Worm (Caenorhabditis elegans): ENCODE measurements around the gene B0222.15.

The B0222.15 gene

DNA sequence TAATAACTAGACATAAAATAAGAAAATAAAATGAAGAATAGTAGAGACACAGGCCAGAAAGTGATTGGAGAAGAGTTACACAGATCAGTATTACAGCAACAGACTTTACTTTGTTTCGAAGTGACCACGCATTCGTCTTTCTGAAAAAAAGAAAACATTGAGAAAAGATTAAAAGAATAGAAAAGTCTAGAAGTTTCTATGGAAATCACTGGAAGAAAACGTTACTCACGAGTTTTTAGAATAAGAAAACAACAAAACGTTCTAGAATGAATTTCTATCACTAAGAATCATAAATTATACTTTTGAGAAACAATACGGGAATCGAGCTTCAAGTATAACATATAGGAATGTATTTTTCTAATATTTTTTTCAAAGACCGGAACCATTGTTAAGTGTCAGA, 963 bp downstream of the B0222.15 start:
- peak; percentile 91 for TF ChIP-seq mdt-29 (GFP tag; IDR thresholded peaks at IDR 0.05)
- no peak for TF ChIP-seq zag-1 (tag; optimal IDR thresholded peaks at IDR 0.05)

DNA sequence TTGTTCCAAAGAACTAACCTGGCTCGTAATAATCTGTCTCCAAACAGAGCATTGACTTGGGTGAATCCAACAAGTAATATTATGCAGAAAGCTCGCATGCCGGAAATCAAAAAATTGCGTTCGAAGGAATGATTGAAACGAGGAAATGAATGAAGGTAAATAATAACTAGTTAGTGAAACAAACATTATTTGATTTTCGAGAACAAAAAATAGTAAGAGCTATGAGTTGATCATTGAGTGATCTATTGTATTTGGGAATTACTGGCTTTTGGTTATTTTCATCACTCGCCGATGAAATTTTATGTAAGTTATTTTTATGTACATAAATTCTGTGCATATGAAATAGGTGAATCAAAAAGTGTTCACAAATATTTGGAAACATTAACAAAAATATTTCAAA, 1.8 kb downstream of the B0222.15 start, which contains the start of gene B0222.5:
B0222.5 (minus strand) TSS at position 101 of the 400 bp plus-strand sequence.
- no peak for TF ChIP-seq spr-1 (tag; optimal IDR thresholded peaks at IDR 0.05)
- peak; percentile 66 for TF ChIP-seq aha-1 (tag)

DNA sequence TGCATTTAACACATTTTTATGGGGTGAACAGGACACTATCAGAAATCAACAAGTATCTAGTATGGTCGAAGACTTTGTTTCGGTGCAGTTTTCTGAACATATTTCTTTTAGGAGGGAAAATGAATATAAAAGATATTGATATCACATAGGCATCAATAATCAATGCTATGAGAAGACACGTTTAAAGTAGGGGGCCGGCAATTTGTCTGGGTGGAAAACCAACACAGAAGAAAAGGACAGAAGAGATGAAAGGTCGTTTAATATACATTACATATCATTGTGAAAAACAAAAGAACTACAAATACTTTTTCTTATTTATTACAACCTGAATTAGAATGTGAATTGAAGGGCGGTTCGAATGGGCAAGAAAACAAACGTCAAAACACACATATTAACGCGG, 4.2 kb downstream of the B0222.15 start:
- TF ChIP-seq snpc-1.2 (GFP tag; IDR thresholded peaks at IDR 0.05) (no peak), unc-62 (GFP tag; optimal IDR thresholded peaks at IDR 0.05 in 1 of 2) (no peak), unc-62 (tag; optimal IDR thresholded peaks at IDR 0.05) (no peak), vab-7 (GFP tag; IDR thresholded peaks at IDR 0.05) (no peak), lsy-2 (tag; optimal IDR thresholded peaks at IDR 0.05) (no peak), nhr-10 (tag; optimal IDR thresholded peaks at IDR 0.05) (no peak), fos-1 (tag; optimal IDR thresholded peaks at IDR 0.05) (no peak), mes-2 (tag; optimal IDR thresholded peaks at IDR 0.05; ENCODE audit: poor library complexity, severe bottlenecking) (no peak), skn-1 (tag; optimal IDR thresholded peaks at IDR 0.05) (no peak), madf-5 (GFP tag; IDR thresholded peaks at IDR 0.05) (no peak), dve-1 (tag; optimal IDR thresholded peaks at IDR 0.05; ENCODE audit: insufficient read depth) (no peak), nhr-42 (GFP tag; IDR thresholded peaks at IDR 0.05) (no peak), ceh-44 (GFP tag; IDR thresholded peaks at IDR 0.05) (no peak), F49E8.2 (tag; optimal IDR thresholded peaks at IDR 0.05; ENCODE audit: borderline replicate concordance) (no peak), daf-19 (GFP tag; conservative IDR thresholded peaks at IDR 0.05) (no peak), F37D6.2 (tag; optimal IDR thresholded peaks at IDR 0.05) (no peak), nhr-48 (tag; optimal IDR thresholded peaks at IDR 0.05) (no peak)

DNA sequence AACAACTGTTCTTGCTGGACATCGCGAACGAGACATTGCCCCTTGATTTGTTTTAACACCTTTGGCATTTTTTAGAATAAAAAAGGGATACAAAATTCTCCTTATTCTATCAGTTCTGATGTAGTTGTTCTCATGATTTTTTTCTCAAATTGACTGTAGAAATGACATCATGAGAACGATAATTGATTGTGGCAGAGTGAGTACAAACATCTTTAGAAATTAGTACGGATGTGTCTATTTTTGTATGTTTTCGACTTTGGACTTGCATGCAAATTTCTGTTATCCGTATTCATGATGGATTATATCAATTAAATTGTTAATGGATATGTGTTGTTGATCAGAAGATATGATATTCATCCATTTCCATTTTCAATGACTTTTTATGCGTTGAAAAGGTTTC, 8.4 kb downstream of the B0222.15 start:
- TF ChIP-seq Y75B8A.6 (GFP tag; IDR thresholded peaks at IDR 0.05) (no peak), ztf-7 (tag; optimal IDR thresholded peaks at IDR 0.05) (no peak), nhr-25 (tag; optimal IDR thresholded peaks at IDR 0.05; ENCODE audit: borderline replicate concordance, insufficient read depth) (no peak), aly-2 (tag; optimal IDR thresholded peaks at IDR 0.05) (no peak), snpc-1.2 (GFP tag; IDR thresholded peaks at IDR 0.05) (no peak), D1046.2 (GFP tag; IDR thresholded peaks at IDR 0.05) (no peak)

DNA sequence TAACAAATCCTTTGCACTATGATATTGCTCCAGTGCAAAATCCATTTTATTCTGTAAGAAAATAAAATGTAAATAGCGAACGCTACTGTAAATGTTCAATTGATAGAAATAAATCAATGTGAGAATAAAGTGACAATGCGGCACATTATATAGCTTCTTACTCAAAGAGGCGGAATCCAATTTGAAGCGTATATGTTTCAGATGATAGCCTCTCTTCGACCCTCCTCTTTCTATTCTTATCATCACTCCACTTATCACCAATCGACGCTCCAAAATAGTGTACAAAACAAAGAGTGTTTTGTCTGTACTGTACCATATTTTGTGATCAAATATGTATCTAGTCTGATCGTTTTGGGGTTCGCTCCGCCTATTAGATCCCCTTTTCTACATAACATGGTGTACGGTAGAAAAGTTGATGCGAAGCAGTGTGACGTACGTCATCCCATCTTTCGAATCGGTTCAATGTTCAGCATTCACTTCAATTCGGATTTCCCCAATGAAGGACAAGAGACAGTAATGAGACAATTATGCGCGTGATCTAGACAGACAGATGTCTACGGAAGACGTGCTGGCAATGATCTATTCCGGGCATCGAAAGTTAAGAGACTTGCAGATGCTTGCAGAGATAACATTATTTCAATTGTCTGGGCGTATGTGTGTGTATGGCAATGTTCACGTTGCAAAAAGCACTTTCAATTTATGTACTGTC, 9.6 kb downstream of the B0222.15 start, which contains the start of gene spl-2:
spl-2 (minus strand) TSS at position 51 of the 709 bp plus-strand sequence.
- TF ChIP-seq ZK337.2 (GFP tag; IDR thresholded peaks at IDR 0.05) (no peak), egl-43 (GFP tag; IDR thresholded peaks at IDR 0.05) (no peak), unc-62 (GFP tag; optimal IDR thresholded peaks at IDR 0.05 in 1 of 2) (peak in 1 of 2 experiments; percentile 95), unc-62 (tag; optimal IDR thresholded peaks at IDR 0.05) (no peak), aha-1 (tag) (no peak), madf-5 (GFP tag; IDR thresholded peaks at IDR 0.05) (no peak), dmd-8 (GFP tag; IDR thresholded peaks at IDR 0.05) (no peak), mxl-2 (GFP tag; conservative IDR thresholded peaks at IDR 0.05) (no peak), D1046.2 (GFP tag; IDR thresholded peaks at IDR 0.05) (no peak), fos-1 (tag; optimal IDR thresholded peaks at IDR 0.05) (no peak), ces-1 (GFP tag; optimal IDR thresholded peaks at IDR 0.05) (no peak), nhr-10 (tag; optimal IDR thresholded peaks at IDR 0.05) (no peak), ceh-32 (tag; optimal IDR thresholded peaks at IDR 0.05; ENCODE audit: poor library complexity) (no peak), hlh-11 (tag; optimal IDR thresholded peaks at IDR 0.05) (peak; percentile 35), egl-27 (tag; optimal IDR thresholded peaks at IDR 0.05) (no peak), unc-130 (GFP tag; optimal IDR thresholded peaks at IDR 0.05) (no peak), ceh-82 (tag; optimal IDR thresholded peaks at IDR 0.05) (no peak), F10B5.3 (tag; optimal IDR thresholded peaks at IDR 0.05) (no peak), tag-97 (GFP tag; IDR thresholded peaks at IDR 0.05) (no peak), zfp-2 (tag; optimal IDR thresholded peaks at IDR 0.05) (no peak), lsy-2 (tag; optimal IDR thresholded peaks at IDR 0.05) (no peak), set-16 (GFP tag; IDR thresholded peaks at IDR 0.05) (no peak), zfp-3 (GFP tag; conservative IDR thresholded peaks at IDR 0.05) (no peak), nhr-42 (GFP tag; IDR thresholded peaks at IDR 0.05) (no peak), nhr-28 (tag; optimal IDR thresholded peaks at IDR 0.05) (peak; percentile 5), php-3 (GFP tag; IDR thresholded peaks at IDR 0.05) (no peak)

Data from whole organism, L4 larva.